Worm (Caenorhabditis elegans) whole organism, L4 larva: Measurements from ENCODE around the gene pifk-1.

Experiments used
- D1046.2 ChIP-seq: fragments of 200-800 bp; sonication (Bioruptor generic); IDR thresholded peaks from 2 replicates; pipeline ENCODE4 v1.3.6; 2022; ENCODE audit warnings: missing genetic modification characterization, missing compliant biosample characterization
- R02D3.7 ChIP-seq: fragments of 150-350 bp; sonication (generic microtip); optimal IDR thresholded peaks from 3 replicates; lab custom pipeline; 2014; ENCODE audit warnings: missing biosample characterization, missing genetic modification characterization
- Y5F2A.4 ChIP-seq: fragments of 200-800 bp; sonication (Bioruptor generic); optimal IDR thresholded peaks from 2 replicates; lab custom pipeline; 2018; ENCODE audit warnings: mild to moderate bottlenecking, missing genetic modification characterization, missing compliant biosample characterization
- Y75B8A.6 ChIP-seq: fragments of 200-800 bp; sonication (Bioruptor generic); IDR thresholded peaks from 2 replicates; pipeline ENCODE4 v1.3.6; 2022; ENCODE audit warnings: missing genetic modification reagents, missing genetic modification characterization, missing compliant biosample characterization
- aly-2 ChIP-seq: sonication (generic microtip); optimal IDR thresholded peaks from 2 replicates; lab custom pipeline; 2018; ENCODE audit warnings: missing biosample characterization, missing genetic modification characterization
- ama-1 ChIP-seq: fragments of 150-350 bp; optimal IDR thresholded peaks from 2 replicates; lab custom pipeline; 2014; ENCODE audit warnings: inconsistent platforms, mixed read lengths
- arid-1 ChIP-seq: fragments of 200-800 bp; sonication (Bioruptor generic); conservative IDR thresholded peaks from 2 replicates; pipeline ENCODE4 v1.3.6; 2022; ENCODE audit warnings: missing genetic modification reagents, missing genetic modification characterization, missing compliant biosample characterization
- ceh-62 ChIP-seq: sonication (generic microtip); optimal IDR thresholded peaks from 2 replicates; lab custom pipeline; 2017; ENCODE audit warnings: missing biosample characterization, missing genetic modification characterization
- ctbp-1 ChIP-seq: fragments of 200-800 bp; sonication (Bioruptor generic); IDR thresholded peaks from 2 replicates; pipeline ENCODE4 v1.3.6; 2022; ENCODE audit warnings: missing genetic modification reagents, missing genetic modification characterization, missing compliant biosample characterization
- dmd-6 ChIP-seq: fragments of 200-800 bp; sonication (Bioruptor generic); IDR thresholded peaks from 2 replicates; pipeline ENCODE4 v1.3.6; 2022; ENCODE audit warnings: missing genetic modification reagents, missing genetic modification characterization, missing compliant biosample characterization
- dve-1 ChIP-seq: sonication (generic microtip); optimal IDR thresholded peaks from 2 replicates; lab custom pipeline; 2017; ENCODE audit warnings: antibody characterized with exemption, mild to moderate bottlenecking, missing genetic modification characterization, missing compliant biosample characterization; ENCODE audit not compliant: insufficient read depth
- egl-43 ChIP-seq: fragments of 200-800 bp; sonication (Bioruptor generic); IDR thresholded peaks from 2 replicates; pipeline ENCODE4 v1.3.6; 2022; ENCODE audit warnings: missing genetic modification reagents, missing genetic modification characterization, missing compliant biosample characterization
- fkh-10 ChIP-seq: fragments of 150-350 bp; optimal IDR thresholded peaks from 2 replicates; lab custom pipeline; 2014; ENCODE audit warnings: missing biosample characterization, missing genetic modification reagents, missing genetic modification characterization
- fos-1 ChIP-seq: fragments of 150-350 bp; optimal IDR thresholded peaks from 2 replicates; lab custom pipeline; 2014; ENCODE audit warnings: missing biosample characterization, missing genetic modification characterization
- lin-13 ChIP-seq: fragments of 150-350 bp; optimal IDR thresholded peaks from 2 replicates; lab custom pipeline; 2014; ENCODE audit warnings: missing biosample characterization, missing genetic modification reagents, missing genetic modification characterization
- lin-15B ChIP-seq: fragments of 150-350 bp; sonication (generic microtip); optimal IDR thresholded peaks from 3 replicates; lab custom pipeline; 2014; ENCODE audit warnings: missing biosample characterization, missing genetic modification characterization
- lin-38 ChIP-seq: fragments of 200-800 bp; sonication (Bioruptor generic); IDR thresholded peaks from 2 replicates; pipeline ENCODE4 v1.3.6; 2022; ENCODE audit warnings: missing genetic modification reagents, missing genetic modification characterization, missing compliant biosample characterization
- lin-39 ChIP-seq: fragments of 150-350 bp; optimal IDR thresholded peaks from 2 replicates; lab custom pipeline; 2014; ENCODE audit warnings: missing biosample characterization, missing genetic modification reagents, missing genetic modification characterization
- lsy-2 ChIP-seq, 2 experiments: fragments of 150-350 bp in 1 of 2; sonication (generic microtip) in 1 of 2; optimal IDR thresholded peaks; 2 replicates each; lab custom pipeline; 2014 to 2017; ENCODE audit warnings: missing biosample characterization in 2 of 2, missing genetic modification characterization in 2 of 2
- mdl-1 ChIP-seq, 2 experiments: fragments of 150-350 bp in 1 of 2; sonication (generic microtip) in 1 of 2; optimal IDR thresholded peaks; 2 replicates each; lab custom pipeline; 2014 to 2017; ENCODE audit warnings: missing biosample characterization in 2 of 2, missing genetic modification characterization in 2 of 2
- mdt-29 ChIP-seq: fragments of 200-800 bp; sonication (Bioruptor generic); IDR thresholded peaks from 2 replicates; pipeline ENCODE4 v1.3.6; 2022; ENCODE audit warnings: missing genetic modification reagents, missing genetic modification characterization, missing compliant biosample characterization
- mep-1 ChIP-seq: fragments of 150-350 bp; sonication (generic microtip); optimal IDR thresholded peaks from 3 replicates; lab custom pipeline; 2014; ENCODE audit warnings: missing biosample characterization, missing genetic modification characterization
- mes-2 ChIP-seq: sonication (generic microtip); optimal IDR thresholded peaks from 2 replicates; lab custom pipeline; 2016; ENCODE audit warnings: missing genotype, mild to moderate bottlenecking, missing genetic modification characterization, missing compliant biosample characterization; ENCODE audit not compliant: poor library complexity, severe bottlenecking
- mxl-3 ChIP-seq: fragments of 200-800 bp; sonication (Bioruptor generic); optimal IDR thresholded peaks from 2 replicates; lab custom pipeline; 2018; ENCODE audit warnings: mild to moderate bottlenecking, missing genetic modification characterization, missing compliant biosample characterization
- nhr-102 ChIP-seq: sonication (generic microtip); optimal IDR thresholded peaks from 2 replicates; lab custom pipeline; 2016; ENCODE audit warnings: mild to moderate bottlenecking, missing genetic modification characterization, moderate library complexity, missing compliant biosample characterization
- nhr-111 ChIP-seq: fragments of 200-800 bp; sonication (Bioruptor generic); optimal IDR thresholded peaks from 2 replicates; lab custom pipeline; 2018; ENCODE audit warnings: mild to moderate bottlenecking, missing genetic modification characterization, missing compliant biosample characterization
- nhr-25 ChIP-seq: sonication (generic microtip); optimal IDR thresholded peaks from 2 replicates; lab custom pipeline; 2017; ENCODE audit warnings: missing genetic modification characterization, mild to moderate bottlenecking, missing compliant biosample characterization, antibody characterized with exemption, moderate library complexity, borderline replicate concordance; ENCODE audit not compliant: insufficient read depth
- nhr-42 ChIP-seq: fragments of 200-800 bp; sonication (Bioruptor generic); IDR thresholded peaks from 2 replicates; pipeline ENCODE4 v1.3.6; 2022; ENCODE audit warnings: missing genetic modification characterization, missing compliant biosample characterization
- nhr-6 ChIP-seq: fragments of 150-350 bp; optimal IDR thresholded peaks from 2 replicates; lab custom pipeline; 2014; ENCODE audit warnings: missing biosample characterization, missing genetic modification characterization
- nhr-77 ChIP-seq: fragments of 150-350 bp; optimal IDR thresholded peaks from 2 replicates; lab custom pipeline; 2014; ENCODE audit warnings: missing biosample characterization, missing genetic modification characterization
- pqm-1 ChIP-seq: sonication (generic microtip); optimal IDR thresholded peaks from 2 replicates; lab custom pipeline; 2017; ENCODE audit warnings: missing biosample characterization, missing genetic modification characterization
- saeg-2 ChIP-seq: fragments of 200-800 bp; sonication (Bioruptor generic); IDR thresholded peaks from 2 replicates; pipeline ENCODE4 v1.3.6; 2022; ENCODE audit warnings: missing genetic modification reagents, missing genetic modification characterization, missing compliant biosample characterization
- spr-1 ChIP-seq: sonication (generic microtip); optimal IDR thresholded peaks from 2 replicates; lab custom pipeline; 2016; ENCODE audit warnings: mild to moderate bottlenecking, missing genetic modification characterization, missing compliant biosample characterization
- spr-3 ChIP-seq: fragments of 200-800 bp; sonication (Bioruptor generic); optimal IDR thresholded peaks from 2 replicates; lab custom pipeline; 2018; ENCODE audit warnings: mild to moderate bottlenecking, missing genetic modification characterization, missing compliant biosample characterization
- tra-1 ChIP-seq: fragments of 200-800 bp; sonication (Bioruptor generic); IDR thresholded peaks from 2 replicates; pipeline ENCODE4 v1.3.6; 2022; ENCODE audit warnings: missing genetic modification reagents, missing genetic modification characterization, missing compliant biosample characterization
- unc-130 ChIP-seq: sonication (generic microtip); optimal IDR thresholded peaks from 2 replicates; lab custom pipeline; 2016; ENCODE audit warnings: missing genetic modification reagents, missing genetic modification characterization, missing compliant biosample characterization
- unc-62 ChIP-seq, 3 experiments: fragments of 150-350 bp in 1 of 3; sonication (generic microtip); optimal IDR thresholded peaks in 2 of 3; peaks in 1 of 3; 1 replicate in 1 of 3; 2 replicates in 2 of 3; lab custom pipeline; 2014 to 2017; ENCODE audit warnings: missing biosample characterization in 3 of 3, missing genetic modification characterization in 3 of 3, missing genetic modification reagents in 3 of 3, missing genotype in 1 of 3
- zip-11 ChIP-seq: fragments of 200-800 bp; sonication (Bioruptor generic); IDR thresholded peaks from 2 replicates; pipeline ENCODE4 v1.3.6; 2022; ENCODE audit warnings: missing genetic modification characterization, missing compliant biosample characterization
- zip-2 ChIP-seq: fragments of 150-350 bp; optimal IDR thresholded peaks from 2 replicates; lab custom pipeline; 2014; ENCODE audit warnings: missing biosample characterization, missing genetic modification characterization

Gene pifk-1

DNA sequence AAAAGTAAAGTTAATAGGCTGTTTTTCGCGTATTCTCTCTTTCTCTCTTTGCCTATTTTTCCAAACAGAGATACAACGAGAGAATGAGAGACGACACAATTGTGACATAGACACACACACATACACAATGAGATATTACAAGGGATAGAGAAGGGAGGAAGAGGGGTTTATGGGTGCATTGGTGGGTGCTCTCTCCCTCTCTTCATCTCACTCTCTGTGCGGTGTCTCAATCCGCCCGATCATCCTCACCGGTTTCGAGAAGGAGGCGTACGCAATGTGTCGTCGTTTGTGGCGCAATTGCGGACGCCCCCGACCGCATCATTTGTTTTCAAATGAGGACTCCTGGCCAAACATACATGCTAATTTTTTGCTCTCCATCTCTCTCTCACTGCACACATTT, 25.2 kb upstream of the pifk-1 start (continued):
- TF ChIP-seq egl-43 (peak; percentile 97), mdl-1 (tag; optimal IDR thresholded peaks at IDR 0.05; lab: Kevin White, UChicago) (peak; percentile 5 to 89), aly-2 (tag; lab: Kevin White, UChicago) (no peak), fos-1 (tag; lab: Kevin White, UChicago) (no peak), D1046.2 (GFP tag; lab: Robert Waterston, UW) (no peak), arid-1 (peak; percentile 68), unc-62 (GFP tag; optimal IDR thresholded peaks at IDR 0.05 in 1 of 2; lab: Kevin White, UChicago) (peak in 1 of 2 experiments; percentile 99), unc-62 (tag; optimal IDR thresholded peaks at IDR 0.05; lab: Kevin White, UChicago) (no peak), mep-1 (tag; lab: Kevin White, UChicago) (peak; percentile 96), spr-3 (GFP tag; lab: Kevin White, UChicago) (no peak), lin-15B (tag; lab: Kevin White, UChicago) (no peak), pqm-1 (tag; lab: Kevin White, UChicago) (no peak), lsy-2 (tag; optimal IDR thresholded peaks at IDR 0.05; lab: Kevin White, UChicago) (peak; percentile 81 to 88), mes-2 (tag; lab: Kevin White, UChicago) (peak; percentile 73), R02D3.7 (tag; lab: Kevin White, UChicago) (no peak), lin-38 (GFP tag; lab: Robert Waterston, UW) (peak; percentile 59), ama-1 (lab: Kevin White, UChicago) (no peak), ctbp-1 (GFP tag; lab: Robert Waterston, UW) (peak; percentile 93), Y5F2A.4 (GFP tag; lab: Kevin White, UChicago) (no peak), lin-13 (GFP tag; lab: Kevin White, UChicago) (peak; percentile 82), nhr-77 (tag; lab: Kevin White, UChicago) (peak; percentile 74), zip-11 (GFP tag; lab: Robert Waterston, UW) (no peak), mdt-29 (GFP tag; lab: Robert Waterston, UW) (peak; percentile 32; the same call in 1 of the 2 replicates), zip-2 (tag; lab: Kevin White, UChicago) (no peak), mxl-3 (GFP tag; lab: Kevin White, UChicago) (peak; percentile 86), dmd-6 (peak; percentile 51; the same call in 1 of the 2 replicates), nhr-42 (no peak), fkh-10 (peak; percentile 93), tra-1 (GFP tag; lab: Robert Waterston, UW) (peak; percentile 75), nhr-111 (GFP tag; lab: Kevin White, UChicago) (no peak), dve-1 (tag; lab: Kevin White, UChicago) (peak; percentile 89), spr-1 (tag; lab: Kevin White, UChicago) (peak; percentile 70), lin-39 (no peak), nhr-102 (tag; lab: Kevin White, UChicago) (peak; percentile 69), nhr-25 (tag; lab: Kevin White, UChicago) (peak; percentile 53), ceh-62 (tag; lab: Kevin White, UChicago) (no peak), unc-130 (no peak), Y75B8A.6 (GFP tag; lab: Robert Waterston, UW) (no peak), saeg-2 (peak; percentile 82; the same call in 1 of the 2 replicates)

DNA sequence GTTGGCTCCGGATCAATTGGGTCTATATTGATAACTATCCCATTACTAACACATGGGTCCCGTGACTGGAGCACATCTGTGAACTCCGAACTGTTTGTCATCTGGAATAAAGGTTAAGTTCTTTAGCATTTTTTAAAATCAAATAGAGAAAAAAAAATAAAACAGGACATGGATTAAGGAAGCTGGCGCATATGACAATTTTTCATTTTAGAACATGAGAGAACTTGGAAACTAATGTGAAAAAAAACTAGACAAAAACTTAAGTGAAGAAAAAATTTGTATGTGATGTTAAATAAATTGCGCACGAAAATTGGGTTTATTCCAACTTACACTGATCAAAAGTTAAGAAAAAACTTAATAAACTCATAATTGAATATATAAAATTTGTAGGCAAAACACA, 24.5 kb upstream of the pifk-1 start, which contains the start of gene sms-2:
Gene sms-2 (minus strand): TSS at position 101 of the 400 bp plus-strand sequence.
- TF ChIP-seq egl-43 (no peak), fos-1 (tag; lab: Kevin White, UChicago) (no peak), nhr-6 (tag; lab: Kevin White, UChicago) (no peak)
- TF ChIP-seq, all 104 proteins: peak for 0
